Worm (Caenorhabditis elegans): Measurements from ENCODE around the gene cpsf-2.

- TF ChIP-seq egl-27 (tag; optimal IDR thresholded peaks at IDR 0.05) (no peak), mdl-1 (tag; optimal IDR thresholded peaks at IDR 0.05) (no peak), lsy-2 (tag; optimal IDR thresholded peaks at IDR 0.05) (no peak)
These were observed 3.8 kb upstream of the cpsf-2 start, which contains the start of gene lgc-39 for ce11 chrV:7175201-7175600.
